Worm (Caenorhabditis elegans) whole organism, L2 larva: ENCODE results near the gene dhs-19.
A peak's percentile ranks its signal among the peaks of the same experiment; 100 is the strongest.

Experiments
- ZK546.5 ChIP-seq: sonication (generic microtip); optimal IDR thresholded peaks from 2 replicates; lab custom pipeline; 2017; ENCODE audit warnings: missing biosample characterization, missing genetic modification characterization
- crh-2 ChIP-seq: sonication (generic microtip); optimal IDR thresholded peaks from 2 replicates; lab custom pipeline; 2017; ENCODE audit warnings: missing biosample characterization, missing genetic modification characterization
- lin-11 ChIP-seq: fragments of 150-350 bp; sonication (generic microtip); optimal IDR thresholded peaks from 2 replicates; lab custom pipeline; 2014; ENCODE audit warnings: missing biosample characterization, missing genetic modification characterization, inconsistent platforms, mixed read lengths
- nhr-11 ChIP-seq: fragments of 150-350 bp; optimal IDR thresholded peaks from 2 replicates; lab custom pipeline; 2014; ENCODE audit warnings: missing biosample characterization, missing genetic modification characterization
- nhr-12 ChIP-seq: fragments of 150-350 bp; optimal IDR thresholded peaks from 2 replicates; lab custom pipeline; 2014; ENCODE audit warnings: missing biosample characterization, missing genetic modification characterization
- nhr-129 ChIP-seq: fragments of 150-350 bp; optimal IDR thresholded peaks from 2 replicates; lab custom pipeline; 2014; ENCODE audit warnings: missing biosample characterization, missing genetic modification characterization
- skn-1 ChIP-seq: sonication (generic microtip); optimal IDR thresholded peaks from 2 replicates; lab custom pipeline; 2017; ENCODE audit warnings: missing biosample characterization, missing genetic modification characterization
- sma-3 ChIP-seq: sonication (generic microtip); optimal IDR thresholded peaks from 2 replicates; lab custom pipeline; 2016; ENCODE audit warnings: missing genetic modification reagents, missing genetic modification characterization, missing compliant biosample characterization
- snpc-4 ChIP-seq: fragments of 150-350 bp; optimal IDR thresholded peaks from 2 replicates; lab custom pipeline; 2014; ENCODE audit warnings: missing biosample characterization, missing genetic modification characterization
- unc-62 ChIP-seq: fragments of 150-350 bp; optimal IDR thresholded peaks from 2 replicates; lab custom pipeline; 2014; ENCODE audit warnings: missing biosample characterization, missing genetic modification reagents, missing genetic modification characterization
- zag-1 ChIP-seq: fragments of 150-350 bp; optimal IDR thresholded peaks from 2 replicates; lab custom pipeline; 2014; ENCODE audit warnings: missing biosample characterization, missing genetic modification characterization
- ztf-11 ChIP-seq: sonication (generic microtip); optimal IDR thresholded peaks from 2 replicates; lab custom pipeline; 2017; ENCODE audit warnings: missing biosample characterization, missing genetic modification characterization

ce11 chrV:11532964-11533363 lies 42.7 kb upstream of the dhs-19 start:
- TF ChIP-seq ztf-11 (tag; lab: Kevin White, UChicago) (no peak), snpc-4 (no peak), unc-62 (no peak), ZK546.5 (no peak), nhr-11 (tag; lab: Kevin White, UChicago) (no peak), crh-2 (tag; lab: Kevin White, UChicago) (no peak), zag-1 (tag; lab: Kevin White, UChicago) (no peak), sma-3 (GFP tag; lab: Kevin White, UChicago) (peak; percentile 72), nhr-129 (tag; lab: Kevin White, UChicago) (peak; percentile 67), nhr-12 (tag; lab: Kevin White, UChicago) (no peak), skn-1 (tag; lab: Kevin White, UChicago) (no peak), lin-11 (tag; lab: Kevin White, UChicago) (no peak)
